Fruit fly (Drosophila melanogaster): ENCODE data around the gene CG9777.

CG9777 gene

dm6 chrX:16587021-16587667 lies 44.9 kb downstream of the CG9777 start, which contains the start of gene CanA-14F (continued):
- TF ChIP-seq CG8290 (GFP tag; optimal IDR thresholded peaks at IDR 0.05) (no peak), CG8290 (tag; optimal IDR thresholded peaks at IDR 0.05) (peak in 1 of 2 experiments; percentile 22), Opbp (GFP tag; IDR thresholded peaks at IDR 0.05; ENCODE audit: partially characterized antibody) (peak; percentile 79), nerfin-1 (tag; optimal IDR thresholded peaks at IDR 0.05) (no peak), Myb (GFP tag; optimal IDR thresholded peaks at IDR 0.05) (peak; percentile 66), Side (GFP tag; optimal IDR thresholded peaks at IDR 0.05) (no peak), CG2116 (GFP tag; optimal IDR thresholded peaks at IDR 0.05) (peak; percentile 41), Oli (tag; optimal IDR thresholded peaks at IDR 0.05) (no peak), CG8924 (tag; optimal IDR thresholded peaks at IDR 0.05) (no peak), slou (GFP tag; optimal IDR thresholded peaks at IDR 0.05) (no peak), Max (GFP tag; optimal IDR thresholded peaks at IDR 0.05) (no peak), BtbVII (GFP tag; optimal IDR thresholded peaks at IDR 0.05) (no peak), al (GFP tag; IDR thresholded peaks at IDR 0.05) (0 out of 2 replicates have a peak, but pooled peaks have one; percentile 5), ato (GFP tag; IDR thresholded peaks at IDR 0.05; ENCODE audit: partially characterized antibody) (peak; percentile 64; the same call in 1 of the 2 replicates), dm (GFP tag; optimal IDR thresholded peaks at IDR 0.05) (no peak), az2 (GFP tag; optimal IDR thresholded peaks at IDR 0.05) (peak; percentile 4), insv (GFP tag; optimal IDR thresholded peaks at IDR 0.05) (peak; percentile 78 to 97), abd-A (tag; optimal IDR thresholded peaks at IDR 0.05) (no peak), CG8944 (GFP tag; optimal IDR thresholded peaks at IDR 0.05) (no peak), CG6791 (GFP tag; IDR thresholded peaks at IDR 0.05; ENCODE audit: partially characterized antibody) (peak; percentile 79), CG13287 (GFP tag; IDR thresholded peaks at IDR 0.05; ENCODE audit: partially characterized antibody) (peak; percentile 58), CG16779 (GFP tag; IDR thresholded peaks at IDR 0.05) (no peak), CG13894 (tag; optimal IDR thresholded peaks at IDR 0.05) (peak; percentile 1), CTCF (GFP tag; optimal IDR thresholded peaks at IDR 0.05) (peak; percentile 19), hbn (GFP tag; IDR thresholded peaks at IDR 0.05; ENCODE audit: partially characterized antibody) (peak; percentile 52; the same call in 1 of the 2 replicates), gsb-n (tag; optimal IDR thresholded peaks at IDR 0.05) (no peak), ap (GFP tag; IDR thresholded peaks at IDR 0.05) (no peak), CG11560 (tag; IDR thresholded peaks at IDR 0.05) (peak; percentile 70; the same call in 2 of the 3 replicates), gcm2 (GFP tag; optimal IDR thresholded peaks at IDR 0.05) (no peak), ara (GFP tag; IDR thresholded peaks at IDR 0.05) (no peak), Atf3 (GFP tag; optimal IDR thresholded peaks at IDR 0.05) (no peak), repo (GFP tag; optimal IDR thresholded peaks at IDR 0.05) (no peak), dati (GFP tag; IDR thresholded peaks at IDR 0.05) (no peak), MESR4 (GFP tag; optimal IDR thresholded peaks at IDR 0.05) (peak; percentile 47), chif (GFP tag; optimal IDR thresholded peaks at IDR 0.05) (no peak), CG34224 (GFP tag; IDR thresholded peaks at IDR 0.05; ENCODE audit: partially characterized antibody) (peak; percentile 50; the same call in 2 of the 3 replicates), CG11723 (GFP tag; optimal IDR thresholded peaks at IDR 0.05) (no peak), CG9932 (GFP tag; IDR thresholded peaks at IDR 0.05) (peak; percentile 46; the same call in 1 of the 2 replicates), Bgb (GFP tag; IDR thresholded peaks at IDR 0.05; ENCODE audit: partially characterized antibody) (peak; percentile 73), CG14014 (GFP tag; IDR thresholded peaks at IDR 0.05) (no peak), NC2α (GFP tag; optimal IDR thresholded peaks at IDR 0.05) (no peak), Dref (GFP tag; IDR thresholded peaks at IDR 0.05) (peak; percentile 78), pzg (GFP tag; optimal IDR thresholded peaks at IDR 0.05) (peak; percentile 53), CG4617 (GFP tag; optimal IDR thresholded peaks at IDR 0.05; ENCODE audit: borderline replicate concordance) (no peak), sens (GFP tag) (peak; percentile 27), org-1 (GFP tag; optimal IDR thresholded peaks at IDR 0.05) (no peak), Hmx (GFP tag; optimal IDR thresholded peaks at IDR 0.05) (no peak), Dll (GFP tag; IDR thresholded peaks at IDR 0.05; ENCODE audit: partially characterized antibody) (peak; percentile 14; the same call in 1 of the 4 replicates), onecut (GFP tag; IDR thresholded peaks at IDR 0.05) (peak; percentile 62; the same call in 1 of the 2 replicates), Taf1 (GFP tag; IDR thresholded peaks at IDR 0.05) (no peak)
